Worm (Caenorhabditis elegans) whole organism, L2 larva: ENCODE measurements around the gene erp-44.2.

ENCODE experiments used
- C34F6.9 ChIP-seq: fragments of 150-350 bp; optimal IDR thresholded peaks from 2 replicates; lab custom pipeline; 2014; ENCODE audit warnings: missing biosample characterization, missing genetic modification characterization
- F13H6.1 ChIP-seq: sonication (generic microtip); optimal IDR thresholded peaks from 2 replicates; lab custom pipeline; 2016; ENCODE audit warnings: missing genetic modification characterization, missing compliant biosample characterization
- R02D3.7 ChIP-seq: fragments of 150-350 bp; optimal IDR thresholded peaks from 2 replicates; lab custom pipeline; 2014; ENCODE audit warnings: missing biosample characterization, missing genetic modification characterization
- Y55F3AM.14 ChIP-seq: fragments of 200-800 bp; sonication (Bioruptor generic); optimal IDR thresholded peaks from 2 replicates; lab custom pipeline; 2018; ENCODE audit warnings: mild to moderate bottlenecking, missing genetic modification characterization, missing compliant biosample characterization
- ZK546.5 ChIP-seq: sonication (generic microtip); optimal IDR thresholded peaks from 2 replicates; lab custom pipeline; 2017; ENCODE audit warnings: missing biosample characterization, missing genetic modification characterization
- alr-1 ChIP-seq: fragments of 150-350 bp; optimal IDR thresholded peaks from 2 replicates; lab custom pipeline; 2014; ENCODE audit warnings: missing biosample characterization, missing genetic modification characterization
- aly-2 ChIP-seq: fragments of 150-350 bp; optimal IDR thresholded peaks from 2 replicates; lab custom pipeline; 2014; ENCODE audit warnings: missing biosample characterization, missing genetic modification characterization
- ama-1 ChIP-seq: fragments of 150-350 bp; optimal IDR thresholded peaks from 2 replicates; lab custom pipeline; 2018; ENCODE audit warnings: inconsistent platforms
- blmp-1 ChIP-seq: sonication (generic microtip); optimal IDR thresholded peaks from 2 replicates; lab custom pipeline; 2017; ENCODE audit warnings: missing genetic modification characterization, mild to moderate bottlenecking, missing compliant biosample characterization, antibody characterized with exemption, moderate library complexity; ENCODE audit not compliant: insufficient read depth
- ceh-16 ChIP-seq: fragments of 150-350 bp; optimal IDR thresholded peaks from 2 replicates; lab custom pipeline; 2014; ENCODE audit warnings: missing biosample characterization, missing genetic modification characterization
- ceh-82 ChIP-seq: fragments of 150-350 bp; optimal IDR thresholded peaks from 2 replicates; lab custom pipeline; 2014; ENCODE audit warnings: missing biosample characterization, missing genetic modification characterization
- crh-2 ChIP-seq: sonication (generic microtip); optimal IDR thresholded peaks from 2 replicates; lab custom pipeline; 2017; ENCODE audit warnings: missing biosample characterization, missing genetic modification characterization
- dmd-4 ChIP-seq: sonication (generic microtip); optimal IDR thresholded peaks from 2 replicates; lab custom pipeline; 2017; ENCODE audit warnings: missing biosample characterization, missing genetic modification characterization
- egl-27 ChIP-seq: sonication (generic microtip); optimal IDR thresholded peaks from 3 replicates; lab custom pipeline; 2017; ENCODE audit warnings: missing biosample characterization, missing genetic modification reagents, missing genetic modification characterization
- elt-1 ChIP-seq: fragments of 150-350 bp; optimal IDR thresholded peaks from 2 replicates; lab custom pipeline; 2014; ENCODE audit warnings: missing biosample characterization, missing genetic modification characterization
- elt-3 ChIP-seq: sonication (generic microtip); optimal IDR thresholded peaks from 2 replicates; lab custom pipeline; 2017; ENCODE audit warnings: missing biosample characterization, missing genetic modification characterization
- fos-1 ChIP-seq: fragments of 150-350 bp; optimal IDR thresholded peaks from 2 replicates; lab custom pipeline; 2014; ENCODE audit warnings: missing biosample characterization, missing genetic modification characterization
- gmeb-1 ChIP-seq: fragments of 150-350 bp; optimal IDR thresholded peaks from 2 replicates; lab custom pipeline; 2014; ENCODE audit warnings: missing biosample characterization, missing genetic modification characterization
- lin-11 ChIP-seq: fragments of 150-350 bp; sonication (generic microtip); optimal IDR thresholded peaks from 2 replicates; lab custom pipeline; 2014; ENCODE audit warnings: missing biosample characterization, missing genetic modification characterization, inconsistent platforms, mixed read lengths
- lin-13 ChIP-seq: fragments of 150-350 bp; optimal IDR thresholded peaks from 2 replicates; lab custom pipeline; 2014; ENCODE audit warnings: missing biosample characterization, missing genetic modification reagents, missing genetic modification characterization
- lin-39 ChIP-seq: fragments of 150-350 bp; optimal IDR thresholded peaks from 2 replicates; lab custom pipeline; 2014; ENCODE audit warnings: missing biosample characterization, missing genetic modification reagents, missing genetic modification characterization
- lsy-2 ChIP-seq, 2 experiments: fragments of 150-350 bp in 1 of 2; sonication (generic microtip) in 1 of 2; optimal IDR thresholded peaks; 2 replicates each; lab custom pipeline; 2014 to 2017; ENCODE audit warnings: missing biosample characterization in 2 of 2, missing genetic modification characterization in 2 of 2
- mab-5 ChIP-seq: fragments of 150-350 bp; optimal IDR thresholded peaks from 2 replicates; lab custom pipeline; 2014; ENCODE audit warnings: missing biosample characterization, missing genetic modification characterization
- mbf-1 ChIP-seq: sonication (generic microtip); optimal IDR thresholded peaks from 2 replicates; lab custom pipeline; 2017; ENCODE audit warnings: missing biosample characterization, missing genetic modification characterization
- mdl-1 ChIP-seq, 2 experiments: fragments of 150-350 bp in 1 of 2; sonication (generic microtip) in 1 of 2; optimal IDR thresholded peaks; 2 replicates each; lab custom pipeline; 2017; ENCODE audit warnings: missing biosample characterization in 2 of 2, missing genetic modification characterization in 2 of 2
- nhr-10 ChIP-seq: sonication (generic microtip); optimal IDR thresholded peaks from 2 replicates; lab custom pipeline; 2017; ENCODE audit warnings: missing biosample characterization, missing genetic modification characterization
- nhr-11 ChIP-seq: fragments of 150-350 bp; optimal IDR thresholded peaks from 2 replicates; lab custom pipeline; 2014; ENCODE audit warnings: missing biosample characterization, missing genetic modification characterization
- nhr-12 ChIP-seq: fragments of 150-350 bp; optimal IDR thresholded peaks from 2 replicates; lab custom pipeline; 2014; ENCODE audit warnings: missing biosample characterization, missing genetic modification characterization
- nhr-129 ChIP-seq: fragments of 150-350 bp; optimal IDR thresholded peaks from 2 replicates; lab custom pipeline; 2014; ENCODE audit warnings: missing biosample characterization, missing genetic modification characterization
- nhr-21 ChIP-seq: fragments of 150-350 bp; optimal IDR thresholded peaks from 2 replicates; lab custom pipeline; 2014; ENCODE audit warnings: missing biosample characterization, missing genetic modification characterization
- nhr-23 ChIP-seq: fragments of 150-350 bp; optimal IDR thresholded peaks from 2 replicates; lab custom pipeline; 2014; ENCODE audit warnings: missing biosample characterization, missing genetic modification reagents, missing genetic modification characterization
- nhr-237 ChIP-seq: fragments of 150-350 bp; optimal IDR thresholded peaks from 2 replicates; lab custom pipeline; 2014; ENCODE audit warnings: missing biosample characterization, missing genetic modification characterization
- nhr-25 ChIP-seq: fragments of 150-350 bp; sonication (generic microtip); optimal IDR thresholded peaks from 3 replicates; lab custom pipeline; 2014; ENCODE audit warnings: missing biosample characterization, missing genetic modification characterization
- nhr-6 ChIP-seq: fragments of 150-350 bp; optimal IDR thresholded peaks from 2 replicates; lab custom pipeline; 2014; ENCODE audit warnings: missing biosample characterization, missing genetic modification characterization
- nhr-77 ChIP-seq: fragments of 150-350 bp; optimal IDR thresholded peaks from 2 replicates; lab custom pipeline; 2014; ENCODE audit warnings: missing biosample characterization, missing genetic modification characterization
- peb-1 ChIP-seq: fragments of 150-350 bp; optimal IDR thresholded peaks from 2 replicates; lab custom pipeline; 2014; ENCODE audit warnings: missing biosample characterization, missing genetic modification characterization
- sem-4 ChIP-seq: fragments of 150-350 bp; optimal IDR thresholded peaks from 2 replicates; lab custom pipeline; 2014; ENCODE audit warnings: missing biosample characterization, missing genetic modification reagents, missing genetic modification characterization
- skn-1 ChIP-seq: sonication (generic microtip); optimal IDR thresholded peaks from 2 replicates; lab custom pipeline; 2017; ENCODE audit warnings: missing biosample characterization, missing genetic modification characterization
- sma-3 ChIP-seq: sonication (generic microtip); optimal IDR thresholded peaks from 2 replicates; lab custom pipeline; 2016; ENCODE audit warnings: missing genetic modification reagents, missing genetic modification characterization, missing compliant biosample characterization
- sma-9 ChIP-seq, 2 experiments: fragments of 150-350 bp in 1 of 2; sonication (generic microtip) in 1 of 2; optimal IDR thresholded peaks; 2 replicates each; lab custom pipeline; 2014 to 2016; ENCODE audit warnings: missing genetic modification characterization in 2 of 2, mild to moderate bottlenecking in 1 of 2, missing biosample characterization in 1 of 2, missing compliant biosample characterization in 1 of 2, missing genetic modification reagents in 1 of 2, moderate library complexity in 1 of 2
- snpc-4 ChIP-seq: fragments of 150-350 bp; optimal IDR thresholded peaks from 2 replicates; lab custom pipeline; 2014; ENCODE audit warnings: missing biosample characterization, missing genetic modification characterization
- unc-39 ChIP-seq: fragments of 150-350 bp; optimal IDR thresholded peaks from 2 replicates; lab custom pipeline; 2014; ENCODE audit warnings: missing biosample characterization, missing genetic modification characterization
- unc-55 ChIP-seq: fragments of 150-350 bp; sonication (generic microtip); optimal IDR thresholded peaks from 3 replicates; lab custom pipeline; 2014; ENCODE audit warnings: missing biosample characterization, missing genetic modification reagents, missing genetic modification characterization
- unc-62 ChIP-seq: fragments of 150-350 bp; optimal IDR thresholded peaks from 2 replicates; lab custom pipeline; 2014; ENCODE audit warnings: missing biosample characterization, missing genetic modification reagents, missing genetic modification characterization
- zag-1 ChIP-seq: fragments of 150-350 bp; optimal IDR thresholded peaks from 2 replicates; lab custom pipeline; 2014; ENCODE audit warnings: missing biosample characterization, missing genetic modification characterization
- ztf-1 ChIP-seq: fragments of 200-800 bp; sonication (Bioruptor generic); conservative IDR thresholded peaks from 2 replicates; pipeline ENCODE4 v1.3.6; 2022; ENCODE audit warnings: missing genetic modification characterization, missing compliant biosample characterization
- ztf-11 ChIP-seq: sonication (generic microtip); optimal IDR thresholded peaks from 2 replicates; lab custom pipeline; 2017; ENCODE audit warnings: missing biosample characterization, missing genetic modification characterization
- ztf-4 ChIP-seq: fragments of 150-350 bp; optimal IDR thresholded peaks from 2 replicates; lab custom pipeline; 2014; ENCODE audit warnings: missing biosample characterization, missing genetic modification characterization

erp-44.2 gene

ce11 chrIV:7785506-7786065 is 48.9 kb downstream of the erp-44.2 start, which contains the start of gene tag-322:
tag-322 (minus strand) TSS chrIV:7785556.
- TF ChIP-seq nhr-21 (tag; lab: Kevin White, UChicago), result peak; percentile 56
- TF ChIP-seq Y55F3AM.14 (GFP tag; lab: Kevin White, UChicago), result no peak
- TF ChIP-seq unc-55, result peak; percentile 77
- peak; percentile 64 for TF ChIP-seq ztf-4 (tag; lab: Kevin White, UChicago)
- TF ChIP-seq nhr-77 (tag; lab: Kevin White, UChicago), result peak; percentile 12
- peak; percentile 61 for TF ChIP-seq gmeb-1
- no peak for TF ChIP-seq ceh-82 (tag; lab: Kevin White, UChicago)
- TF ChIP-seq egl-27, result no peak
- TF ChIP-seq unc-39 (tag; lab: Kevin White, UChicago), result no peak
- no peak for TF ChIP-seq zag-1
- no peak for TF ChIP-seq peb-1
- no peak for TF ChIP-seq ztf-11 (tag; lab: Kevin White, UChicago)
- no peak for TF ChIP-seq ZK546.5 (tag; lab: Kevin White, UChicago)
- no peak for TF ChIP-seq lin-11 (tag; lab: Kevin White, UChicago)
- TF ChIP-seq nhr-25, result peak; percentile 77
- no peak for TF ChIP-seq mbf-1 (tag; lab: Kevin White, UChicago)
- no peak for TF ChIP-seq snpc-4
- peak; percentile 74 for TF ChIP-seq F13H6.1
- peak; percentile 43 for TF ChIP-seq lin-13 (GFP tag; lab: Kevin White, UChicago)
- TF ChIP-seq nhr-6 (tag; lab: Kevin White, UChicago), result peak; percentile 47
- no peak for TF ChIP-seq nhr-10 (tag; lab: Kevin White, UChicago)
- peak; percentile 71 to 91 for TF ChIP-seq lsy-2 (tag; optimal IDR thresholded peaks at IDR 0.05; lab: Kevin White, UChicago)
- no peak for TF ChIP-seq elt-3 (tag; lab: Kevin White, UChicago)
- TF ChIP-seq R02D3.7, result no peak
- no peak for TF ChIP-seq nhr-23 (tag; lab: Kevin White, UChicago)
- TF ChIP-seq fos-1 (tag; lab: Kevin White, UChicago), result peak; percentile 48
- TF ChIP-seq ama-1 (lab: Kevin White, UChicago), result no peak
- peak; percentile 38 for TF ChIP-seq nhr-129 (tag; lab: Kevin White, UChicago)
- TF ChIP-seq elt-1 (tag; lab: Kevin White, UChicago), result no peak
- peak; percentile 73 for TF ChIP-seq sma-9 (GFP tag; optimal IDR thresholded peaks at IDR 0.05; lab: Kevin White, UChicago)
- TF ChIP-seq sma-9 (tag; optimal IDR thresholded peaks at IDR 0.05; lab: Kevin White, UChicago), result no peak
- peak; percentile 81 for TF ChIP-seq crh-2 (tag; lab: Kevin White, UChicago)
- peak; percentile 69 for TF ChIP-seq sma-3
- TF ChIP-seq nhr-237, result no peak
- no peak for TF ChIP-seq unc-62 (GFP tag; lab: Kevin White, UChicago)
- no peak for TF ChIP-seq nhr-12 (tag; lab: Kevin White, UChicago)
- TF ChIP-seq C34F6.9 (tag; lab: Kevin White, UChicago), result peak; percentile 72
- peak; percentile 54 for TF ChIP-seq sem-4 (tag; lab: Kevin White, UChicago)
- TF ChIP-seq ztf-1, result no peak
- no peak for TF ChIP-seq aly-2 (tag; lab: Kevin White, UChicago)
- no peak for TF ChIP-seq skn-1 (tag; lab: Kevin White, UChicago)
- TF ChIP-seq lin-39 (tag; lab: Kevin White, UChicago), result no peak
- peak; percentile 17 for TF ChIP-seq blmp-1 (tag; lab: Kevin White, UChicago)
- no peak for TF ChIP-seq ceh-16 (tag; lab: Kevin White, UChicago)
- TF ChIP-seq dmd-4 (tag; lab: Kevin White, UChicago), result no peak
- no peak for TF ChIP-seq alr-1
- no peak for TF ChIP-seq mab-5 (tag; lab: Kevin White, UChicago)
- TF ChIP-seq mdl-1 (tag; optimal IDR thresholded peaks at IDR 0.05; lab: Kevin White, UChicago), result no peak
- TF ChIP-seq nhr-11, result no peak
